Fruit fly (Drosophila melanogaster): Measurements from ENCODE around the gene CG7376.

CG7376 gene

DNA sequence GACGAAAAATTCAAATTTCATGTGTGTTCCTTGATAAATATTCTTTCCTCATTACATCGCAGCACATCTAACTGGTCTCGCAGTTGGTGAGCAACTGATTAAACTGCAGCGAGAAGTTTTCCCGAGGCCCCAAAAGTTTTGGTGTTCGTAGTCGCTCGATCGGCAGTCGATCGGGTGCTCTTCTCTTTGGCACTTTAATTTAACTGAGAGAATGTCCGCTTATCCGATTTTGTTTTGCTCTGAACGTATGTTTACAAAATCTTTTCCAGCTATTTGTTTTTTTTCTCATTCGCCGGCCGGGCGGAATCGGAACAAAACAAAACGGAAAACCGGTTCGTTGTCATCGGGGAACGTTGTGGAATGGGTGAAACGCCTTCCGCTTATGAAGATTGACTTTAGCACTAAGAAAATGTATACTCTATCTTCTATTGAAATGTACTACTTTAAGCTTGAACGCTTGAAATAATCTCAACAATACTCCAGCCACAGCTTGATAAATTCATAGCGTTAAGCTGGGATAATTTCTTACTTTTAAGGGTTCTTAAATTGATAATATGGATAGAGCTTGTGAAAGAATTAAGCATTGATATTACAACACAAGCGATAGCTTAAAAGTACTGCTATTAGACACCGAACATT, 44.6 kb downstream of the CG7376 start:
- TF ChIP-seq CG16779 (tag; optimal IDR thresholded peaks at IDR 0.05) (peak; percentile 46), eg (GFP tag; IDR thresholded peaks at IDR 0.05) (peak; percentile 45; the same call in 1 of the 3 replicates), CG6163 (GFP tag; IDR thresholded peaks at IDR 0.05) (peak; percentile 71; the same call in 2 of the 3 replicates), Sox15 (GFP tag; optimal IDR thresholded peaks at IDR 0.05) (no peak), ss (GFP tag; optimal IDR thresholded peaks at IDR 0.05) (peak; percentile 64 to 66), CG9139 (GFP tag; optimal IDR thresholded peaks at IDR 0.05) (peak; percentile 55), dac (GFP tag; optimal IDR thresholded peaks at IDR 0.05) (no peak), Ets96B (tag; optimal IDR thresholded peaks at IDR 0.05) (peak; percentile 21), Eip78C (GFP tag) (peak; percentile 25), Eip75B (GFP tag; optimal IDR thresholded peaks at IDR 0.05) (peak; percentile 22), Sox102F (GFP tag; optimal IDR thresholded peaks at IDR 0.05) (peak; percentile 8), spab (GFP tag; optimal IDR thresholded peaks at IDR 0.05) (peak; percentile 18), CG4318 (GFP tag; optimal IDR thresholded peaks at IDR 0.05) (no peak), CG15336 (GFP tag; IDR thresholded peaks at IDR 0.05) (peak; percentile 66; the same call in 1 of the 2 replicates), CG32006 (GFP tag; optimal IDR thresholded peaks at IDR 0.05) (no peak), net (GFP tag; optimal IDR thresholded peaks at IDR 0.05) (peak; percentile 50), CG6276 (GFP tag; optimal IDR thresholded peaks at IDR 0.05) (peak; percentile 1), dsx (GFP tag; optimal IDR thresholded peaks at IDR 0.05; ENCODE audit: poor library complexity, severe bottlenecking) (peak; percentile 14), CG10669 (GFP tag; optimal IDR thresholded peaks at IDR 0.05) (peak; percentile 9), Lpt (GFP tag; optimal IDR thresholded peaks at IDR 0.05) (no peak), Blimp-1 (GFP tag; optimal IDR thresholded peaks at IDR 0.05) (no peak), CG6854 (GFP tag; optimal IDR thresholded peaks at IDR 0.05) (peak; percentile 68), CG1621 (tag; optimal IDR thresholded peaks at IDR 0.05) (peak; percentile 61), fkh (GFP tag; optimal IDR thresholded peaks at IDR 0.05) (peak; percentile 81), CG6808 (GFP tag; optimal IDR thresholded peaks at IDR 0.05) (peak; percentile 45), CG8119 (GFP tag; IDR thresholded peaks at IDR 0.05) (peak; percentile 49; the same call in 2 of the 3 replicates)

DNA sequence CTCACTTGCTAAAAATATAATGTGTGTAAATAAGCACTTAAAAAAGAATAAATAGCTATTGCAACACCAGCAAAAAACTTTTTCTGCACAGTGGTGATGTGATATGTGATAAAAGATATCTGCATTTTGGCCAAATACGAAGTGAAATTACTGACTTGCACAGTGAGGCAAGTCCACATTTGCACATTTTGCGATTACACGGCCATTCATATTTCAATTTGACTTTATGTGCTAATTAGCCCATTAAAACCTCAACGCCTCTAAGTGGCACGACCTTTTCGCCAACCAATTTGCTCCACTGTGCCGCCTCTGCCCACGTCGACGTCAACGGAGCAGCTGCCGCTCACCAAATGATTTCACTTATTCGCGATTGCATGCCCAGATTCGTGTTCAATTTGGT, 46.1 kb downstream of the CG7376 start, which contains the start of gene CG33946:
Gene CG33946 (plus strand): TSS at position 392 of the 400 bp plus-strand sequence.
- TF ChIP-seq achi (GFP tag; optimal IDR thresholded peaks at IDR 0.05) (peak; percentile 53), CG10631 (GFP tag; optimal IDR thresholded peaks at IDR 0.05) (peak; percentile 49), salr (GFP tag; optimal IDR thresholded peaks at IDR 0.05) (peak in 1 of 2 experiments; percentile 48), dsx (GFP tag; optimal IDR thresholded peaks at IDR 0.05; ENCODE audit: poor library complexity, severe bottlenecking) (no peak), fd85E (GFP tag; optimal IDR thresholded peaks at IDR 0.05) (no peak), ss (GFP tag; optimal IDR thresholded peaks at IDR 0.05) (no peak), CG8319 (GFP tag; optimal IDR thresholded peaks at IDR 0.05) (peak; percentile 40), CG8119 (GFP tag; IDR thresholded peaks at IDR 0.05) (peak; percentile 51; the same call in 1 of the 3 replicates), CG10669 (GFP tag; optimal IDR thresholded peaks at IDR 0.05) (peak; percentile 1), OdsH (GFP tag; optimal IDR thresholded peaks at IDR 0.05) (peak; percentile 57), fkh (GFP tag; optimal IDR thresholded peaks at IDR 0.05) (no peak), Met (GFP tag; optimal IDR thresholded peaks at IDR 0.05) (peak; percentile 70), vri (GFP tag; optimal IDR thresholded peaks at IDR 0.05) (peak; percentile 35), CG11294 (GFP tag; IDR thresholded peaks at IDR 0.05) (peak; percentile 71), CG11902 (GFP tag; optimal IDR thresholded peaks at IDR 0.05) (peak; percentile 61), CG9139 (GFP tag; optimal IDR thresholded peaks at IDR 0.05) (no peak), Ets96B (tag; optimal IDR thresholded peaks at IDR 0.05) (peak; percentile 10), net (GFP tag; optimal IDR thresholded peaks at IDR 0.05) (peak; percentile 42), CG3032 (tag; optimal IDR thresholded peaks at IDR 0.05) (peak; percentile 3), CG6808 (GFP tag; optimal IDR thresholded peaks at IDR 0.05) (no peak), Hr4 (GFP tag; optimal IDR thresholded peaks at IDR 0.05) (peak; percentile 60), Eip93F (GFP tag; optimal IDR thresholded peaks at IDR 0.05) (no peak), CG8632 (GFP tag; optimal IDR thresholded peaks at IDR 0.05) (peak; percentile 37), CG16779 (tag; optimal IDR thresholded peaks at IDR 0.05) (no peak), Blimp-1 (GFP tag; optimal IDR thresholded peaks at IDR 0.05) (peak; percentile 44), pdm3 (GFP tag; optimal IDR thresholded peaks at IDR 0.05) (peak; percentile 53), CG7368 (GFP tag; optimal IDR thresholded peaks at IDR 0.05) (peak; percentile 39), Lpt (GFP tag; optimal IDR thresholded peaks at IDR 0.05) (peak; percentile 41), CG6792 (GFP tag; optimal IDR thresholded peaks at IDR 0.05) (peak; percentile 39), dac (GFP tag; optimal IDR thresholded peaks at IDR 0.05) (no peak), Eip78C (GFP tag) (peak; percentile 59), CG31627 (GFP tag; optimal IDR thresholded peaks at IDR 0.05) (peak; percentile 86), Sox15 (GFP tag; optimal IDR thresholded peaks at IDR 0.05) (peak; percentile 57), lz (GFP tag; optimal IDR thresholded peaks at IDR 0.05) (peak; percentile 58), CG6276 (GFP tag; optimal IDR thresholded peaks at IDR 0.05) (peak; percentile 40), Ets21C (GFP tag; optimal IDR thresholded peaks at IDR 0.05) (peak; percentile 72)

All from whole organism, prepupa.